Fruit fly (Drosophila melanogaster) whole organism, embryonic: ENCODE data around the gene CG14401.

ENCODE experiments used
- ATbp ChIP-seq: fragments of 200-800 bp; sonication (Bioruptor generic); optimal IDR thresholded peaks from 2 replicates; lab custom pipeline; 2017; ENCODE audit warnings: missing biosample characterization, mild to moderate bottlenecking, missing genetic modification characterization, missing genetic modification reagents
- Ada2b ChIP-seq: fragments of 200-800 bp; sonication (Bioruptor generic); IDR thresholded peaks from 2 replicates; pipeline ENCODE4 v1.3.6; 2022; ENCODE audit warnings: missing biosample characterization, missing genetic modification characterization
- Adf1 ChIP-seq: fragments of 200-800 bp; sonication (Bioruptor generic); IDR thresholded peaks from 2 replicates; pipeline ENCODE4 v1.3.6; 2022; ENCODE audit warnings: missing biosample characterization, missing genetic modification characterization
- Asciz ChIP-seq: fragments of 200-800 bp; sonication (Bioruptor generic); optimal IDR thresholded peaks from 2 replicates; lab custom pipeline; 2017; ENCODE audit warnings: missing biosample characterization, mild to moderate bottlenecking, missing genetic modification characterization, missing genetic modification reagents
- Bdp1 ChIP-seq: fragments of 200-800 bp; sonication (Bioruptor generic); optimal IDR thresholded peaks from 3 replicates; lab custom pipeline; 2016; ENCODE audit warnings: missing biosample characterization, missing genetic modification characterization
- CG10543 ChIP-seq: fragments of 200-800 bp; sonication (Bioruptor generic); optimal IDR thresholded peaks from 3 replicates; lab custom pipeline; 2017; ENCODE audit warnings: missing biosample characterization, mild to moderate bottlenecking, missing genetic modification characterization, moderate library complexity
- CG12155 ChIP-seq: fragments of 200-800 bp; sonication (Bioruptor generic); optimal IDR thresholded peaks from 3 replicates; lab custom pipeline; 2016; ENCODE audit warnings: missing biosample characterization, missing genetic modification characterization
- CG12659 ChIP-seq: fragments of 200-800 bp; sonication (Bioruptor generic); optimal IDR thresholded peaks from 3 replicates; lab custom pipeline; 2017; ENCODE audit warnings: mild to moderate bottlenecking, missing biosample characterization, missing genetic modification reagents, missing genetic modification characterization
- CG15479 ChIP-seq: fragments of 200-800 bp; sonication (Bioruptor generic); optimal IDR thresholded peaks from 3 replicates; lab custom pipeline; 2019; ENCODE audit warnings: missing biosample characterization, mild to moderate bottlenecking, missing genetic modification characterization, moderate library complexity
- CG16863 ChIP-seq: fragments of 200-800 bp; sonication (Bioruptor generic); optimal IDR thresholded peaks from 3 replicates; lab custom pipeline; 2016; ENCODE audit warnings: missing biosample characterization, missing genetic modification characterization
- CG17612 ChIP-seq: fragments of 200-800 bp; sonication (Bioruptor generic); IDR thresholded peaks from 2 replicates; pipeline ENCODE4 v1.3.6; 2022; ENCODE audit warnings: missing biosample characterization, missing genetic modification characterization
- CG2202 ChIP-seq: fragments of 200-800 bp; sonication (Bioruptor generic); optimal IDR thresholded peaks from 2 replicates; lab custom pipeline; 2018; ENCODE audit warnings: missing biosample characterization, mild to moderate bottlenecking, missing genetic modification characterization
- CG31441 ChIP-seq: fragments of 200-800 bp; sonication (Bioruptor generic); IDR thresholded peaks from 2 replicates; pipeline ENCODE4 v1.3.6; 2022; ENCODE audit warnings: missing biosample characterization, missing genetic modification characterization
- CG4328 ChIP-seq: fragments of 200-800 bp; sonication (Bioruptor generic); optimal IDR thresholded peaks from 3 replicates; lab custom pipeline; 2017; ENCODE audit warnings: missing biosample characterization, missing genetic modification reagents, missing genetic modification characterization
- CG8089 ChIP-seq: fragments of 200-800 bp; sonication (Bioruptor generic); optimal IDR thresholded peaks from 3 replicates; lab custom pipeline; 2016; ENCODE audit warnings: missing biosample characterization, missing genetic modification characterization
- CG9215 ChIP-seq: fragments of 200-800 bp; sonication (Bioruptor generic); IDR thresholded peaks from 2 replicates; pipeline ENCODE4 v1.3.6; 2022; ENCODE audit warnings: missing biosample characterization, missing genetic modification characterization
- D ChIP-seq, 2 experiments: fragments of 200-800 bp in 1 of 2; fragments of >200 bp in 1 of 2; sonication (Bioruptor generic) in 1 of 2; optimal IDR thresholded peaks; 2 replicates in 1 of 2; 3 replicates in 1 of 2; lab custom pipeline; 2017; ENCODE audit warnings: mild to moderate bottlenecking in 1 of 2, missing biosample characterization in 1 of 2, missing genetic modification characterization in 1 of 2, missing genetic modification reagents in 1 of 2
- Dll ChIP-seq: fragments of 200-800 bp; sonication (Bioruptor generic); IDR thresholded peaks from 4 replicates; pipeline ENCODE4 v1.3.6; 2022; ENCODE audit warnings: missing biosample characterization, missing genetic modification characterization; ENCODE audit not compliant: partially characterized antibody
- Dp ChIP-seq: fragments of 200-800 bp; sonication (Bioruptor generic); optimal IDR thresholded peaks from 2 replicates; lab custom pipeline; 2018; ENCODE audit warnings: missing biosample characterization, mild to moderate bottlenecking, missing genetic modification characterization, moderate library complexity
- Dref ChIP-seq: fragments of 200-800 bp; sonication (Bioruptor generic); IDR thresholded peaks from 2 replicates; pipeline ENCODE4 v1.3.6; 2022; ENCODE audit warnings: missing biosample characterization, missing genetic modification characterization
- Ets65A ChIP-seq: fragments of 200-800 bp; sonication (Bioruptor generic); peaks from one replicate; lab custom pipeline; 2016; ENCODE audit warnings: missing biosample characterization, missing genetic modification characterization
- Fer2 ChIP-seq: fragments of 200-800 bp; sonication (Bioruptor generic); optimal IDR thresholded peaks from 2 replicates; lab custom pipeline; 2018; ENCODE audit warnings: missing biosample characterization, mild to moderate bottlenecking, missing genetic modification characterization, moderate library complexity
- Fer3 ChIP-seq: fragments of 200-800 bp; sonication (Bioruptor generic); optimal IDR thresholded peaks from 2 replicates; lab custom pipeline; 2018; ENCODE audit warnings: missing biosample characterization, mild to moderate bottlenecking, missing genetic modification characterization, moderate library complexity
- Lhr ChIP-seq: fragments of 200-800 bp; sonication (Bioruptor generic); optimal IDR thresholded peaks from 3 replicates; lab custom pipeline; 2017; ENCODE audit warnings: mild to moderate bottlenecking, missing biosample characterization, missing genetic modification reagents, missing genetic modification characterization
- Nf-YB ChIP-seq: fragments of 200-800 bp; sonication (Bioruptor generic); optimal IDR thresholded peaks from 3 replicates; lab custom pipeline; 2019; ENCODE audit warnings: missing biosample characterization, mild to moderate bottlenecking, missing genetic modification characterization, moderate library complexity
- Nf-YC ChIP-seq: fragments of 200-800 bp; optimal IDR thresholded peaks from 3 replicates; lab custom pipeline; 2019; ENCODE audit warnings: missing biosample characterization, mild to moderate bottlenecking, missing genetic modification characterization, moderate library complexity
- NfI ChIP-seq: fragments of 200-800 bp; sonication (Bioruptor generic); optimal IDR thresholded peaks from 3 replicates; lab custom pipeline; 2018; ENCODE audit warnings: missing biosample characterization, mild to moderate bottlenecking, missing genetic modification characterization, moderate library complexity
- PHDP ChIP-seq: fragments of 200-800 bp; sonication (Bioruptor generic); optimal IDR thresholded peaks from 3 replicates; lab custom pipeline; 2018; ENCODE audit warnings: missing biosample characterization, mild to moderate bottlenecking, missing genetic modification characterization, moderate library complexity
- Ptx1 ChIP-seq: fragments of 200-800 bp; sonication (Bioruptor generic); IDR thresholded peaks from 2 replicates; pipeline ENCODE4 v1.3.6; 2022; ENCODE audit warnings: missing biosample characterization, missing genetic modification characterization
- Six4 ChIP-seq: fragments of 200-800 bp; sonication (Bioruptor generic); optimal IDR thresholded peaks from 2 replicates; lab custom pipeline; 2016; ENCODE audit warnings: missing biosample characterization, missing genetic modification characterization
- Sox102F ChIP-seq: fragments of 200-800 bp; sonication (Bioruptor generic); optimal IDR thresholded peaks from 2 replicates; lab custom pipeline; 2018; ENCODE audit warnings: missing biosample characterization, mild to moderate bottlenecking, missing genetic modification characterization, moderate library complexity
- Xrp1 ChIP-seq: fragments of 200-800 bp; sonication (Bioruptor generic); IDR thresholded peaks from 2 replicates; pipeline ENCODE4 v1.3.6; 2022; ENCODE audit warnings: missing biosample characterization, missing genetic modification characterization
- abd-A ChIP-seq: fragments of 200-800 bp; sonication (Bioruptor generic); optimal IDR thresholded peaks from 3 replicates; lab custom pipeline; 2019; ENCODE audit warnings: missing biosample characterization, mild to moderate bottlenecking, missing genetic modification characterization, moderate library complexity
- ase ChIP-seq: fragments of 200-800 bp; sonication (Bioruptor generic); IDR thresholded peaks from 3 replicates; pipeline ENCODE4 v1.3.6; 2022; ENCODE audit warnings: missing biosample characterization, missing genetic modification characterization
- dpn ChIP-seq, 2 experiments: fragments of 200-800 bp; sonication (Bioruptor generic); optimal IDR thresholded peaks; 3 replicates each; lab custom pipeline; 2016; ENCODE audit warnings: missing biosample characterization in 2 of 2, missing genetic modification characterization in 2 of 2
- en ChIP-seq: fragments of 200-800 bp; sonication (Bioruptor generic); optimal IDR thresholded peaks from 2 replicates; lab custom pipeline; 2016; ENCODE audit warnings: missing biosample characterization, missing genetic modification characterization
- fd64A ChIP-seq: fragments of 200-800 bp; sonication (Bioruptor generic); optimal IDR thresholded peaks from 3 replicates; lab custom pipeline; 2018; ENCODE audit warnings: missing biosample characterization, mild to moderate bottlenecking, missing genetic modification characterization
- gce ChIP-seq: fragments of 200-800 bp; sonication (Bioruptor generic); IDR thresholded peaks from 3 replicates; pipeline ENCODE4 v1.3.6; 2022; ENCODE audit warnings: missing biosample characterization, missing genetic modification characterization
- jigr1 ChIP-seq: fragments of 200-800 bp; sonication (Bioruptor generic); IDR thresholded peaks from 3 replicates; pipeline ENCODE4 v1.3.6; 2022; ENCODE audit warnings: missing biosample characterization, missing genetic modification characterization
- kah ChIP-seq: fragments of 200-800 bp; sonication (Bioruptor generic); optimal IDR thresholded peaks from 2 replicates; lab custom pipeline; 2018; ENCODE audit warnings: missing biosample characterization, mild to moderate bottlenecking, missing genetic modification characterization
- nerfin-2 ChIP-seq: fragments of 200-800 bp; sonication (Bioruptor generic); IDR thresholded peaks from 2 replicates; pipeline ENCODE4 v1.3.6; 2022; ENCODE audit warnings: missing biosample characterization, missing genetic modification characterization; ENCODE audit not compliant: partially characterized antibody
- odd ChIP-seq: fragments of 200-800 bp; sonication (Bioruptor generic); optimal IDR thresholded peaks from 2 replicates; lab custom pipeline; 2017; ENCODE audit warnings: missing biosample characterization, mild to moderate bottlenecking, missing genetic modification characterization
- phol ChIP-seq: fragments of 200-800 bp; sonication (Bioruptor generic); optimal IDR thresholded peaks from 3 replicates; lab custom pipeline; 2018; ENCODE audit warnings: missing biosample characterization, mild to moderate bottlenecking, missing genetic modification characterization, moderate library complexity
- ranshi ChIP-seq: fragments of 200-800 bp; sonication (Bioruptor generic); IDR thresholded peaks from 2 replicates; pipeline ENCODE4 v1.3.6; 2022; ENCODE audit warnings: missing biosample characterization, missing genetic modification characterization
- scrt ChIP-seq: fragments of 200-800 bp; sonication (Bioruptor generic); optimal IDR thresholded peaks from 2 replicates; lab custom pipeline; 2018; ENCODE audit warnings: missing biosample characterization, mild to moderate bottlenecking, missing genetic modification characterization, moderate library complexity
- sens-2 ChIP-seq: fragments of 200-800 bp; sonication (Bioruptor generic); IDR thresholded peaks from 2 replicates; pipeline ENCODE4 v1.3.6; 2022; ENCODE audit warnings: missing biosample characterization, missing genetic modification characterization
- shn ChIP-seq: fragments of 200-800 bp; sonication (Bioruptor generic); optimal IDR thresholded peaks from 3 replicates; lab custom pipeline; 2016; ENCODE audit warnings: missing biosample characterization, missing genetic modification characterization
- wek ChIP-seq: fragments of 200-800 bp; sonication (Bioruptor generic); optimal IDR thresholded peaks from 3 replicates; lab custom pipeline; 2018; ENCODE audit warnings: missing biosample characterization, mild to moderate bottlenecking, missing genetic modification characterization, moderate library complexity
- zen ChIP-seq: fragments of 200-800 bp; sonication (Bioruptor generic); optimal IDR thresholded peaks from 3 replicates; lab custom pipeline; 2018; ENCODE audit warnings: missing biosample characterization, mild to moderate bottlenecking, missing genetic modification characterization, moderate library complexity

The CG14401 gene

dm6 chr2L:20896681-20897341 is 27.2 kb downstream of the CG14401 start (continued):
- no peak for TF ChIP-seq en (GFP tag; lab: Kevin White, UChicago)
- no peak for TF ChIP-seq Ada2b (GFP tag; lab: Robert Waterston, UW)
- peak; percentile 89 for TF ChIP-seq fd64A (GFP tag; lab: Kevin White, UChicago)
- TF ChIP-seq Dp (GFP tag; lab: Kevin White, UChicago), result no peak
- peak; percentile 53 for TF ChIP-seq odd (GFP tag; lab: Kevin White, UChicago)
- TF ChIP-seq Adf1 (GFP tag; lab: Robert Waterston, UW), result no peak
- TF ChIP-seq CG15479 (GFP tag; lab: Kevin White, UChicago), result no peak
- TF ChIP-seq ATbp, result peak; percentile 92
- peak; percentile 46 for TF ChIP-seq CG8089 (GFP tag; lab: Kevin White, UChicago)
- TF ChIP-seq zen (tag; lab: Kevin White, UChicago), result no peak
- TF ChIP-seq dpn (GFP tag; optimal IDR thresholded peaks at IDR 0.05; lab: Kevin White, UChicago), result no peak
- no peak for TF ChIP-seq jigr1 (GFP tag; lab: Robert Waterston, UW)
- peak; percentile 56; the same call in 1 of the 2 replicates for TF ChIP-seq Xrp1 (GFP tag; lab: Robert Waterston, UW)
- TF ChIP-seq Ptx1 (GFP tag; lab: Robert Waterston, UW), result no peak
- TF ChIP-seq CG10543 (GFP tag; lab: Kevin White, UChicago), result peak; percentile 40
- TF ChIP-seq ranshi, result peak; percentile 36; the same call in 1 of the 2 replicates
- TF ChIP-seq Asciz (GFP tag; lab: Kevin White, UChicago), result peak; percentile 87
- TF ChIP-seq Lhr (GFP tag; lab: Kevin White, UChicago), result peak; percentile 63
- peak; percentile 48; the same call in 1 of the 2 replicates for TF ChIP-seq CG31441
- no peak for TF ChIP-seq Dref (GFP tag; lab: Robert Waterston, UW)
- TF ChIP-seq Ets65A (GFP tag; lab: Kevin White, UChicago), result no peak
- TF ChIP-seq CG2202 (tag; lab: Kevin White, UChicago), result peak; percentile 55
- peak; percentile 34 for TF ChIP-seq PHDP
- peak; percentile 46 for TF ChIP-seq Fer3 (tag; lab: Kevin White, UChicago)
- TF ChIP-seq gce (GFP tag; lab: Robert Waterston, UW), result peak; percentile 72; the same call in 2 of the 3 replicates
- peak; percentile 44 for TF ChIP-seq scrt (GFP tag; lab: Kevin White, UChicago)
- TF ChIP-seq Six4 (GFP tag; lab: Kevin White, UChicago), result peak; percentile 21
- TF ChIP-seq Fer2 (tag; lab: Kevin White, UChicago), result peak; percentile 18
- peak; percentile 85 for TF ChIP-seq wek
- TF ChIP-seq CG12659 (GFP tag; lab: Kevin White, UChicago), result no peak
- no peak for TF ChIP-seq shn (GFP tag; lab: Kevin White, UChicago)
- peak; percentile 61 for TF ChIP-seq CG4328
- no peak for TF ChIP-seq CG12155
- peak; percentile 39 for TF ChIP-seq Sox102F (GFP tag; lab: Kevin White, UChicago)
- no peak for TF ChIP-seq CG9215 (GFP tag; lab: Robert Waterston, UW)
- TF ChIP-seq CG17612, result no peak
- TF ChIP-seq abd-A (tag; lab: Kevin White, UChicago), result no peak
- TF ChIP-seq ase, result no peak
- TF ChIP-seq nerfin-2 (GFP tag; lab: Robert Waterston, UW), result no peak
- TF ChIP-seq NfI (GFP tag; lab: Kevin White, UChicago), result peak; percentile 46
- TF ChIP-seq sens-2 (GFP tag; lab: Robert Waterston, UW), result no peak
- TF ChIP-seq CG16863 (GFP tag; lab: Kevin White, UChicago), result no peak
- no peak for TF ChIP-seq D (optimal IDR thresholded peaks at IDR 0.05; lab: Kevin White, UChicago)
- TF ChIP-seq D (GFP tag; optimal IDR thresholded peaks at IDR 0.05; lab: Kevin White, UChicago), result peak; percentile 54
- TF ChIP-seq phol, result no peak
- TF ChIP-seq Dll, result no peak
- TF ChIP-seq Nf-YC (tag; lab: Kevin White, UChicago), result no peak
- TF ChIP-seq kah (GFP tag; lab: Kevin White, UChicago), result peak; percentile 62
- TF ChIP-seq Bdp1 (GFP tag; lab: Kevin White, UChicago), result no peak
- peak; percentile 28 for TF ChIP-seq Nf-YB (GFP tag; lab: Kevin White, UChicago)
